Fruit fly (Drosophila melanogaster): ENCODE results near the gene CG14787.

CG14787 gene

DNA sequence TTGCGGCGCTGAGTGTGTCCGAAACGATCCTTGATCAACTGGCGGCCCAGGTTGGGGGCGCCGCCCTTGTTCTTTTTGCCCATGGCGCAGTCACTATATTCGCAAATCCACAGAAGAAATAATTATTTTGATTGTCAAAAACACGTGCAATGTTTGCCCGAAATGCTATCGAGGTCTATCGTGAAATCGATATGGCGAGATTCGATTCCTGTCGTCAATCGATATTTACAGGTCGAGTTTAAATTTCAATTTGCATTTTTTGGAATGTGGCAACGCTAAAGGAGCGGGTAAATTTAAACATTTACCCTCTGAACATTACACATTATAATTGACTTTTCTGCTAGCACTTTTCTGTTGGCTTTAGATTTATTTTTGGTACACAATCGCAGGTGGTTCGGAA lies 2.6 kb upstream of the CG14787 start, which contains the start of gene Ns3:
Gene Ns3, minus strand, starts transcription at position 188 of the 400 bp plus-strand sequence.
- no peak for TF ChIP-seq noc (tag; optimal IDR thresholded peaks at IDR 0.05)

DNA sequence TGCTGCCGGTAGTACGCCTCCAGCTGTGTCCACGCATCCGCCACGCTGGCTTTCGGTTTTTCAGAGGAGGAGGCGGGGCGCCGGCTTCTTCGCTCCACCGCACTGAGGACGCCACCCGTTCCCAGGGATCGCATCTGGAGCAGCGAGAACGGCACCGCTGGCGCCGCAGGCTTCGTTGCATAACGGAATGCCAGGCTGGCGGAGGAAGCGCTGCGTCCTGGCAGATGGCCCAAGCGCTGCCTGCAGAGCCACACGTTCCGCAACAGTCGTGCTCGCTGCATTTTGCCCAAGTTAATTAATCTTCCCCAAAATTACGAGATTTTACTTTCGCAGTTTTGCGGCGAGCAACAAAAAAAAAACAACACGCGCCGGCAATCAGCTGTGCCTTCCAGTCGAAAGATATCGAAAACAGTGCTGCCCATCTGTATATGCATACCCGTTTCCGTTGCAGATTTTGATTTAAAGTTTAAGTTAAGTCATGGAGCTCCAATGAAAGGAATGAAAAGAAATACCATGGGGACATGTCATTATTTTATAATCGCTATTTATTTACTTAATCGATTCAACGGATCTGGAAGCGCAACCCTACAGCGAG lies 1.1 kb downstream of the CG14787 start, which contains the start of gene Lrpprc2:
Gene Lrpprc2, minus strand, starts transcription at position 340 of the 595 bp plus-strand sequence.
- no peak for TF ChIP-seq noc (tag; optimal IDR thresholded peaks at IDR 0.05)

DNA sequence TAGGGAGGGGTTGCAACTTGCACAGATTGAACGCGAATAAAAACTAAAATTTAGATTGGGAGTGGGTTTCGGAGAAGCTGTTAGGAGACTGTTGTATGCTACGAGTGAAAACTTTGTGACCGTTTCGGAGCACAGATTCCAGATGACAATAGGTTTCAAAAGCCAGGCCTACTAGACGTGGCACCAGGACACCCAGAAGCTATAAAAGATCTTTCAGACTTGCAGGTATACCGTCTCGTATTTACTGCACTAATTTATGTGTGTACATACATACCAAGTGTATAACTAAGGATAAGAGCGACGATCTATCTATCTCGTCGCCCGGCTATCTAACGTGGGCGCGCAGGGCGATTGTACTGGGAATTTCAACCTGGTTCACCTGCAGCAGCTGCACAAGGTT lies 4.5 kb downstream of the CG14787 start, which contains the start of gene CG14785:
Gene CG14785, minus strand, starts transcription at position 101 of the 400 bp plus-strand sequence.
- no peak for TF ChIP-seq noc (tag; optimal IDR thresholded peaks at IDR 0.05)

- TF ChIP-seq noc (tag; optimal IDR thresholded peaks at IDR 0.05): no peak
These were observed 6.6 kb downstream of the CG14787 start for dm6 chrX:1454837-1455236.

DNA sequence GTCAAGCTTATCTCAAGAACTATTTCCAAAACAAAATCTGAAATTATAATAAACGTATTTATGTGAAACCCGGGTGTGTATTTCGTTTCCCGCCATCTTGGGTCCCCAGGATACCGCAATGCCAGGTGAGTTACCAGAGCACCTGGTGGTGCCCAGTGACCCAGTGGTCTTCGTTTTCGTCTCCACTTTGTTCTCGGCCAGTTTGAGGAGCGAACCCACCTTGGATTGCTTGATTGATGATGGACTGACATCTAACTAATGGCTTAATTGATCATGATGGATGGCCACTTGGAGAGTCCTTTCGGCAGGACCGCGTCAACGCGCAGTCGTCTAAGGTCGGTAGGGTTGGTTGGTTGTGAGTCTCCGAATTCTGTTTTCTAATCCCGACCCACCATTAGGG lies 9.3 kb downstream of the CG14787 start, which contains the start of gene Gr2a:
Gene Gr2a, plus strand, starts transcription at position 301 of the 400 bp plus-strand sequence.
- TF ChIP-seq noc (tag; optimal IDR thresholded peaks at IDR 0.05): no peak

DNA sequence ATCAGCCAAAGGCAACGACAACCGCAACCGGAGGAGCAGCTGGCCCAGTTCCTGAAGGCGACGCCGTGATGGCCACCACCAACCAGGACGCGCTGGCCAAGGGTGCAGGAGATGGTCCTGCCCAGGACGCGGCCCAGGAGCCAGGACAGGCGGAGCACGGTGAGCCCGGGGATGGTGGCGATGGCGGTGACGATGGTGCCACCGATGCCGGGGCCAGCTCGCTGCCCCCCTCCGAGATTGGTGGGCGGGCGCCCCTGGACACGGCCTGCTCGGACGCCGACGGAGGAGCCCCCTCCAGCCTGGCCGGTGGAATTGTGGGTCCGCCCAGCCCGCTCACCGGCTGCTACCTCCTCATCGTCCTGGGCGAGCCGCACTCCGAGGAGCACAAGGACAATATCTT lies 47.2 kb downstream of the CG14787 start:
- TF ChIP-seq noc (tag; optimal IDR thresholded peaks at IDR 0.05): no peak

dm6 chrX:1411225-1411932 lies 50.1 kb downstream of the CG14787 start:
- no peak for TF ChIP-seq noc (tag; optimal IDR thresholded peaks at IDR 0.05)

Measured in whole organism, larva.